Fruit fly (Drosophila melanogaster): ENCODE data around the gene Cp15.
A peak's percentile ranks its signal among the peaks of the same experiment; 100 is the strongest.

Gene Cp15

dm6 chr3L:8749676-8750654, 21.7 kb downstream of the Cp15 start, which contains the start of gene CG13306 (continued):
- TF ChIP-seq CG18619 (GFP tag; optimal IDR thresholded peaks at IDR 0.05) (no peak), Vsx1 (GFP tag; optimal IDR thresholded peaks at IDR 0.05) (no peak), Dip3 (GFP tag; optimal IDR thresholded peaks at IDR 0.05) (no peak), chm (GFP tag; IDR thresholded peaks at IDR 0.05) (no peak), Poxn (GFP tag; IDR thresholded peaks at IDR 0.05) (no peak), Pdp1 (GFP tag; optimal IDR thresholded peaks at IDR 0.05) (peak in 1 of 2 experiments; percentile 61), CG7357 (GFP tag; IDR thresholded peaks at IDR 0.05) (no peak), trh (GFP tag; optimal IDR thresholded peaks at IDR 0.05) (no peak), mam (GFP tag; optimal IDR thresholded peaks at IDR 0.05) (no peak), otp (GFP tag; IDR thresholded peaks at IDR 0.05) (peak; percentile 56; the same call in 1 of the 3 replicates), CG9797 (GFP tag; optimal IDR thresholded peaks at IDR 0.05) (no peak), sens-2 (GFP tag; IDR thresholded peaks at IDR 0.05) (no peak), gcm (GFP tag; optimal IDR thresholded peaks at IDR 0.05) (no peak), CG12236 (GFP tag; optimal IDR thresholded peaks at IDR 0.05) (no peak), zf30C (GFP tag; optimal IDR thresholded peaks at IDR 0.05) (no peak), klu (GFP tag; IDR thresholded peaks at IDR 0.05) (no peak), CG17359 (tag; optimal IDR thresholded peaks at IDR 0.05) (no peak), CG15696 (tag; optimal IDR thresholded peaks at IDR 0.05) (no peak), CG7786 (GFP tag; optimal IDR thresholded peaks at IDR 0.05) (no peak), Oaz (GFP tag; IDR thresholded peaks at IDR 0.05) (no peak), CG9876 (GFP tag; optimal IDR thresholded peaks at IDR 0.05) (no peak), sqz (GFP tag; optimal IDR thresholded peaks at IDR 0.05) (no peak), CG12659 (GFP tag; optimal IDR thresholded peaks at IDR 0.05) (no peak), Dbx (GFP tag; IDR thresholded peaks at IDR 0.05) (no peak), Rfx (GFP tag; IDR thresholded peaks at IDR 0.05) (peak; percentile 18; the same call in 1 of the 2 replicates), zen (tag; optimal IDR thresholded peaks at IDR 0.05) (no peak), CoRest (tag; optimal IDR thresholded peaks at IDR 0.05) (no peak), YL-1 (GFP tag; optimal IDR thresholded peaks at IDR 0.05) (no peak), CG2129 (GFP tag; IDR thresholded peaks at IDR 0.05; ENCODE audit: partially characterized antibody) (no peak), CG13775 (GFP tag; optimal IDR thresholded peaks at IDR 0.05) (no peak), ind (GFP tag; optimal IDR thresholded peaks at IDR 0.05) (no peak), Trl (optimal IDR thresholded peaks at IDR 0.05) (no peak), Trl (GFP tag; optimal IDR thresholded peaks at IDR 0.05) (no peak), CG18476 (GFP tag; optimal IDR thresholded peaks at IDR 0.05) (no peak), CG8089 (GFP tag; optimal IDR thresholded peaks at IDR 0.05) (no peak), CG13123 (GFP tag; optimal IDR thresholded peaks at IDR 0.05) (no peak), Elba2 (GFP tag; optimal IDR thresholded peaks at IDR 0.05) (no peak), Hsf (GFP tag; optimal IDR thresholded peaks at IDR 0.05) (no peak), Hey (tag; optimal IDR thresholded peaks at IDR 0.05) (no peak), CG2889 (GFP tag; IDR thresholded peaks at IDR 0.05) (no peak), CG8924 (tag; optimal IDR thresholded peaks at IDR 0.05) (no peak), phol (tag; optimal IDR thresholded peaks at IDR 0.05) (no peak), tin (GFP tag; optimal IDR thresholded peaks at IDR 0.05) (no peak), hb (GFP tag; IDR thresholded peaks at IDR 0.05; ENCODE audit: partially characterized antibody) (no peak), CG3847 (GFP tag; IDR thresholded peaks at IDR 0.05) (0 out of 2 replicates have a peak, but pooled peaks have one; percentile 12), CG18764 (GFP tag; optimal IDR thresholded peaks at IDR 0.05) (no peak), stwl (tag; optimal IDR thresholded peaks at IDR 0.05) (no peak), CG6791 (GFP tag; IDR thresholded peaks at IDR 0.05; ENCODE audit: partially characterized antibody) (no peak), lmd (GFP tag; IDR thresholded peaks at IDR 0.05) (no peak)

All from whole organism, embryonic.